Worm (Caenorhabditis elegans): ENCODE results near the gene ZK381.2.

- no peak for TF ChIP-seq him-1 (tag; optimal IDR thresholded peaks at IDR 0.05)
- TF ChIP-seq snpc-4 (GFP tag; optimal IDR thresholded peaks at IDR 0.05) = no peak
- TF ChIP-seq snpc-4 (tag; optimal IDR thresholded peaks at IDR 0.05) = no peak
- no peak for TF ChIP-seq nfyb-1 (GFP tag; IDR thresholded peaks at IDR 0.05)
Measured at ce11 chrIV:7017123-7017674, 51.9 kb downstream of the ZK381.2 start, which contains the start of gene gldi-4.

All from whole organism, young adult.